Worm (Caenorhabditis elegans) whole organism, late embryonic: ENCODE data around the gene unc-49.

Experiments
- C38D4.7 ChIP-seq: fragments of 200-800 bp; sonication (Bioruptor generic); optimal IDR thresholded peaks from 2 replicates; lab custom pipeline; 2018; ENCODE audit warnings: mild to moderate bottlenecking, missing genetic modification characterization, moderate library complexity, missing compliant biosample characterization
- F13H6.1 ChIP-seq: sonication (generic microtip); optimal IDR thresholded peaks from 2 replicates; lab custom pipeline; 2016; ENCODE audit warnings: missing genetic modification characterization, missing compliant biosample characterization
- ahr-1 ChIP-seq: sonication (generic microtip); optimal IDR thresholded peaks from 2 replicates; lab custom pipeline; 2016; ENCODE audit warnings: missing genetic modification characterization, missing compliant biosample characterization
- ceh-18 ChIP-seq: sonication (generic microtip); optimal IDR thresholded peaks from 2 replicates; lab custom pipeline; 2016; ENCODE audit warnings: missing genetic modification characterization, missing compliant biosample characterization
- ceh-2 ChIP-seq: sonication (generic microtip); optimal IDR thresholded peaks from 2 replicates; lab custom pipeline; 2016; ENCODE audit warnings: missing genotype, missing genetic modification characterization, missing compliant biosample characterization
- ceh-30 ChIP-seq: fragments of 150-350 bp; optimal IDR thresholded peaks from 2 replicates; lab custom pipeline; 2014; ENCODE audit warnings: missing biosample characterization, missing genetic modification characterization
- ceh-48 ChIP-seq: sonication (generic microtip); optimal IDR thresholded peaks from 2 replicates; lab custom pipeline; 2016; ENCODE audit warnings: missing genetic modification characterization, inconsistent platforms, missing compliant biosample characterization
- madf-2 ChIP-seq: sonication (generic microtip); optimal IDR thresholded peaks from 2 replicates; lab custom pipeline; 2017; ENCODE audit warnings: missing genetic modification characterization, missing compliant biosample characterization
- nfya-1 ChIP-seq: sonication (generic microtip); optimal IDR thresholded peaks from 2 replicates; lab custom pipeline; 2017; ENCODE audit warnings: missing genetic modification characterization, mild to moderate bottlenecking, missing compliant biosample characterization, antibody characterized with exemption, moderate library complexity
- nhr-11 ChIP-seq: fragments of 150-350 bp; optimal IDR thresholded peaks from 2 replicates; lab custom pipeline; 2014; ENCODE audit warnings: missing biosample characterization, missing genetic modification characterization
- rnt-1 ChIP-seq: sonication (generic microtip); optimal IDR thresholded peaks from 2 replicates; lab custom pipeline; 2016; ENCODE audit warnings: missing genetic modification characterization, missing compliant biosample characterization
- sox-4 ChIP-seq: sonication (generic microtip); optimal IDR thresholded peaks from 2 replicates; lab custom pipeline; 2017; ENCODE audit warnings: mild to moderate bottlenecking, missing genetic modification characterization, inconsistent platforms, missing compliant biosample characterization
- zip-5 ChIP-seq: sonication (generic microtip); optimal IDR thresholded peaks from 2 replicates; lab custom pipeline; 2016; ENCODE audit warnings: missing genetic modification characterization, missing compliant biosample characterization

DNA sequence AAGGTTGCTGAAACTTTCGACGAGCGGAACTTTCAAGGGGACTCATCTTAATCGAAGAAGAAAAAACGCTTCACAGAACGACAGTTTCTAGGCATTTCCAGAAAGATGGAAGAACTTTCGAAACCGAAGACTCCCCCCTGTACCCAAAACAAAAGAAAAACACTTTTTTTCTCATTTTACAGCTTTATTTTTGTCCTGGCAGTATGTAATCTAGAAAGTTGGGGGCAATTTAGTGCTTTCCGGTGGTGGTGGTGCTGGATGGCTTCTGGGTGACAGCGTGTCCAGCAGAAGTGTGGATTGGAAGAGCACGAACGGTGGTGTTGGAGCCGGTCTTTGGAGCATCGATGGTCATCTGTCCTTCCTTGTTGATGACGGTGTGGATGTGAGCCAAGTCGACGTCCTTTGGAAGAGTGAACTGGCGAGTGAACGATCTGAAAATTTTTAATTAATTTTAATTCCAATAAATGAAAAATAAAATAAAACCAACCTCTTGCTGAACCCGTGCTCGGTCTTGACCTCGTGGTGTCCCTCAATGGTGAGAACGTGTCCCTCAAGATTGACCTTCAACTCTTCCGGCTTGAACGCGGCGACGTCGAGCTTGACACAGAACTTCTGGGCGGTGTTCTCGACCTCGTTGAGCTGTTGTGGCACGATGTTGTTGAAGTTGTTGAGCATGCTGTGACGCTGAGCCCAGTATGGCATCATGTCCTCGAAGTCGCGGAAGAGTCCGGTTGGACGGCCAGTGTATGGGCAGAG, 14.4 kb upstream of the unc-49 start:
- TF ChIP-seq ceh-18 (tag; lab: Kevin White, UChicago) (no peak), ahr-1 (tag; lab: Kevin White, UChicago) (no peak), nfya-1 (no peak), C38D4.7 (GFP tag; lab: Kevin White, UChicago) (no peak), nhr-11 (no peak), rnt-1 (tag; lab: Kevin White, UChicago) (no peak), ceh-30 (tag; lab: Kevin White, UChicago) (no peak), ceh-48 (tag; lab: Kevin White, UChicago) (no peak), F13H6.1 (tag; lab: Kevin White, UChicago) (no peak), zip-5 (tag; lab: Kevin White, UChicago) (no peak), sox-4 (tag; lab: Kevin White, UChicago) (no peak), ceh-2 (tag; lab: Kevin White, UChicago) (no peak), madf-2 (tag; lab: Kevin White, UChicago) (no peak)
